Fruit fly (Drosophila melanogaster) whole organism, embryonic: ENCODE data around the gene SK.
A peak's percentile ranks its signal among the peaks of the same experiment; 100 is the strongest.

Experiments used
- Adf1 ChIP-seq: fragments of 200-800 bp; sonication (Bioruptor generic); IDR thresholded peaks from 2 replicates; pipeline ENCODE4 v1.3.6; 2022; ENCODE audit warnings: missing biosample characterization, missing genetic modification characterization
- Atf3 ChIP-seq: fragments of 200-800 bp; sonication (Bioruptor generic); optimal IDR thresholded peaks from 3 replicates; lab custom pipeline; 2016; ENCODE audit warnings: missing biosample characterization, missing genetic modification characterization
- Bgb ChIP-seq: fragments of 200-800 bp; sonication (Bioruptor generic); IDR thresholded peaks from 2 replicates; pipeline ENCODE4 v1.3.6; 2022; ENCODE audit warnings: missing biosample characterization, missing genetic modification characterization; ENCODE audit not compliant: partially characterized antibody
- CG10654 ChIP-seq: fragments of 200-800 bp; sonication (Bioruptor generic); optimal IDR thresholded peaks from 2 replicates; lab custom pipeline; 2016; ENCODE audit warnings: missing biosample characterization, missing genetic modification characterization
- CG11085 ChIP-seq: fragments of 200-800 bp; sonication (Bioruptor generic); IDR thresholded peaks from 2 replicates; pipeline ENCODE4 v1.3.6; 2022; ENCODE audit warnings: missing biosample characterization, missing genetic modification characterization
- CG11456 ChIP-seq: fragments of 200-800 bp; sonication (Bioruptor generic); IDR thresholded peaks from 3 replicates; pipeline ENCODE4 v1.3.6; 2022; ENCODE audit warnings: missing biosample characterization, missing genetic modification characterization
- CG11504 ChIP-seq: fragments of 200-800 bp; sonication (Bioruptor generic); optimal IDR thresholded peaks from 3 replicates; lab custom pipeline; 2019; ENCODE audit warnings: missing biosample characterization, mild to moderate bottlenecking, missing genetic modification characterization, moderate library complexity
- CG12236 ChIP-seq: fragments of 200-800 bp; sonication (Bioruptor generic); optimal IDR thresholded peaks from 2 replicates; lab custom pipeline; 2016; ENCODE audit warnings: missing biosample characterization, missing genetic modification characterization
- CG14667 ChIP-seq: fragments of 200-800 bp; sonication (Bioruptor generic); IDR thresholded peaks from 2 replicates; pipeline ENCODE4 v1.3.6; 2022; ENCODE audit warnings: missing biosample characterization, missing genetic modification characterization
- CG14710 ChIP-seq: fragments of 200-800 bp; sonication (Bioruptor generic); optimal IDR thresholded peaks from 3 replicates; lab custom pipeline; 2019; ENCODE audit warnings: missing biosample characterization, mild to moderate bottlenecking, missing genetic modification characterization, moderate library complexity
- CG15011 ChIP-seq: fragments of 200-800 bp; sonication (Bioruptor generic); optimal IDR thresholded peaks from 3 replicates; lab custom pipeline; 2018; ENCODE audit warnings: missing biosample characterization, mild to moderate bottlenecking, missing genetic modification characterization
- CG1602 ChIP-seq: fragments of 200-800 bp; sonication (Bioruptor generic); optimal IDR thresholded peaks from 3 replicates; lab custom pipeline; 2016; ENCODE audit warnings: missing biosample characterization, missing genetic modification characterization
- CG17361 ChIP-seq: fragments of 200-800 bp; sonication (Bioruptor generic); IDR thresholded peaks from 3 replicates; pipeline ENCODE4 v1.3.6; 2022; ENCODE audit warnings: missing biosample characterization, missing genetic modification characterization
- CG17829 ChIP-seq: fragments of 200-800 bp; optimal IDR thresholded peaks from 2 replicates; lab custom pipeline; 2019; ENCODE audit warnings: missing biosample characterization, mild to moderate bottlenecking, missing genetic modification characterization, moderate library complexity
- CG3281 ChIP-seq: fragments of 200-800 bp; sonication (Bioruptor generic); optimal IDR thresholded peaks from 3 replicates; lab custom pipeline; 2017; ENCODE audit warnings: missing biosample characterization, mild to moderate bottlenecking, missing genetic modification characterization
- CG33213 ChIP-seq: fragments of 200-800 bp; sonication (Bioruptor generic); optimal IDR thresholded peaks from 3 replicates; lab custom pipeline; 2016; ENCODE audit warnings: missing biosample characterization, missing genetic modification characterization
- CG34224 ChIP-seq: fragments of 200-800 bp; sonication (Bioruptor generic); IDR thresholded peaks from 3 replicates; pipeline ENCODE4 v1.3.6; 2022; ENCODE audit warnings: missing biosample characterization, missing genetic modification characterization; ENCODE audit not compliant: partially characterized antibody
- CG4617 ChIP-seq: fragments of 200-800 bp; sonication (Bioruptor generic); optimal IDR thresholded peaks from 3 replicates; lab custom pipeline; 2016; ENCODE audit warnings: missing biosample characterization, missing genetic modification characterization, borderline replicate concordance
- CG6272 ChIP-seq: fragments of 200-800 bp; sonication (Bioruptor generic); IDR thresholded peaks from 2 replicates; pipeline ENCODE4 v1.3.6; 2022; ENCODE audit warnings: missing biosample characterization, missing genetic modification characterization
- CG7357 ChIP-seq: fragments of 200-800 bp; sonication (Bioruptor generic); IDR thresholded peaks from 3 replicates; pipeline ENCODE4 v1.3.6; 2022; ENCODE audit warnings: missing biosample characterization, missing genetic modification characterization
- CG7928 ChIP-seq: fragments of 200-800 bp; sonication (Bioruptor generic); optimal IDR thresholded peaks from 2 replicates; lab custom pipeline; 2017; ENCODE audit warnings: missing biosample characterization, mild to moderate bottlenecking, missing genetic modification characterization
- CG9437 ChIP-seq: fragments of 200-800 bp; sonication (Bioruptor generic); optimal IDR thresholded peaks from 2 replicates; lab custom pipeline; 2018; ENCODE audit warnings: missing biosample characterization, mild to moderate bottlenecking, missing genetic modification characterization
- CG9817 ChIP-seq: fragments of 200-800 bp; sonication (Bioruptor generic); optimal IDR thresholded peaks from 2 replicates; lab custom pipeline; 2018; ENCODE audit warnings: missing biosample characterization, mild to moderate bottlenecking, missing genetic modification characterization, moderate library complexity
- CrebB ChIP-seq: fragments of 200-800 bp; sonication (Bioruptor generic); optimal IDR thresholded peaks from 3 replicates; lab custom pipeline; 2018; ENCODE audit warnings: missing biosample characterization, mild to moderate bottlenecking, missing genetic modification characterization
- Dip2 ChIP-seq: fragments of 200-800 bp; sonication (Bioruptor generic); IDR thresholded peaks from 2 replicates; pipeline ENCODE4 v1.3.6; 2022; ENCODE audit warnings: missing biosample characterization, missing genetic modification characterization
- Drgx ChIP-seq: fragments of 200-800 bp; sonication (Bioruptor generic); IDR thresholded peaks from 2 replicates; pipeline ENCODE4 v1.3.6; 2022; ENCODE audit warnings: missing biosample characterization, missing genetic modification characterization
- Elba2 ChIP-seq: fragments of 200-800 bp; sonication (Bioruptor generic); optimal IDR thresholded peaks from 3 replicates; lab custom pipeline; 2016; ENCODE audit warnings: missing biosample characterization, missing genetic modification characterization
- Gsc ChIP-seq: fragments of 200-800 bp; sonication (Bioruptor generic); IDR thresholded peaks from 2 replicates; pipeline ENCODE4 v1.3.6; 2022; ENCODE audit warnings: missing biosample characterization, missing genetic modification characterization
- HLHmδ ChIP-seq: fragments of 200-800 bp; sonication (Bioruptor generic); optimal IDR thresholded peaks from 2 replicates; lab custom pipeline; 2018; ENCODE audit warnings: missing biosample characterization, mild to moderate bottlenecking, missing genetic modification characterization, moderate library complexity
- Hr78 ChIP-seq, 2 experiments: fragments of 200-800 bp in 1 of 2; fragments of >200 bp in 1 of 2; sonication (Bioruptor generic) in 1 of 2; optimal IDR thresholded peaks; 2 replicates each; lab custom pipeline; 2017 to 2019; ENCODE audit warnings: missing biosample characterization in 2 of 2, missing genetic modification characterization in 2 of 2, mild to moderate bottlenecking in 1 of 2, moderate library complexity in 1 of 2
- Jarid2 ChIP-seq: fragments of 200-800 bp; sonication (Bioruptor generic); optimal IDR thresholded peaks from 3 replicates; lab custom pipeline; 2017; ENCODE audit warnings: mild to moderate bottlenecking, missing biosample characterization, missing genetic modification reagents, missing genetic modification characterization
- Kr ChIP-seq: fragments of 200-800 bp; sonication (Bioruptor generic); optimal IDR thresholded peaks from 2 replicates; lab custom pipeline; 2017; ENCODE audit warnings: missing biosample characterization, mild to moderate bottlenecking, missing genetic modification characterization
- NC2β ChIP-seq: fragments of 200-800 bp; sonication (Bioruptor generic); optimal IDR thresholded peaks from 2 replicates; lab custom pipeline; 2016; ENCODE audit warnings: missing biosample characterization, missing genetic modification characterization
- Oaz ChIP-seq: fragments of 200-800 bp; sonication (Bioruptor generic); IDR thresholded peaks from 2 replicates; pipeline ENCODE4 v1.3.6; 2022; ENCODE audit warnings: missing biosample characterization, missing genetic modification characterization
- PHDP ChIP-seq: fragments of 200-800 bp; sonication (Bioruptor generic); optimal IDR thresholded peaks from 3 replicates; lab custom pipeline; 2018; ENCODE audit warnings: missing biosample characterization, mild to moderate bottlenecking, missing genetic modification characterization, moderate library complexity
- Trl ChIP-seq, 3 experiments: fragments of >200 bp in 2 of 3; fragments of 200-800 bp in 1 of 3; sonication (Bioruptor generic) in 1 of 3; optimal IDR thresholded peaks; 2 replicates in 1 of 3; 3 replicates in 2 of 3; lab custom pipeline; 2016 to 2017; ENCODE audit warnings: missing biosample characterization in 1 of 3, missing genetic modification characterization in 1 of 3
- cg ChIP-seq: fragments of 200-800 bp; sonication (Bioruptor generic); optimal IDR thresholded peaks from 3 replicates; lab custom pipeline; 2019; ENCODE audit warnings: missing biosample characterization, mild to moderate bottlenecking, missing genetic modification characterization, moderate library complexity
- chinmo ChIP-seq: fragments of 200-800 bp; sonication (Bioruptor generic); IDR thresholded peaks from 4 replicates; pipeline ENCODE4 v1.3.6; 2022; ENCODE audit warnings: missing biosample characterization, missing genetic modification characterization; ENCODE audit not compliant: partially characterized antibody
- danr ChIP-seq: fragments of 200-800 bp; sonication (Bioruptor generic); IDR thresholded peaks from 2 replicates; pipeline ENCODE4 v1.3.6; 2022; ENCODE audit warnings: missing biosample characterization, missing genetic modification characterization
- en ChIP-seq: fragments of 200-800 bp; sonication (Bioruptor generic); optimal IDR thresholded peaks from 2 replicates; lab custom pipeline; 2016; ENCODE audit warnings: missing biosample characterization, missing genetic modification characterization
- fd102C ChIP-seq: fragments of 200-800 bp; sonication (Bioruptor generic); optimal IDR thresholded peaks from 2 replicates; lab custom pipeline; 2018; ENCODE audit warnings: missing biosample characterization, mild to moderate bottlenecking, missing genetic modification characterization, moderate library complexity
- gsb ChIP-seq: fragments of 200-800 bp; sonication (Bioruptor generic); IDR thresholded peaks from 2 replicates; pipeline ENCODE4 v1.3.6; 2022; ENCODE audit warnings: missing biosample characterization, missing genetic modification characterization
- inv ChIP-seq: fragments of 200-800 bp; sonication (Bioruptor generic); IDR thresholded peaks from 2 replicates; pipeline ENCODE4 v1.3.6; 2022; ENCODE audit warnings: missing biosample characterization, missing genetic modification characterization; ENCODE audit not compliant: partially characterized antibody
- kay ChIP-seq: fragments of 200-800 bp; sonication (Bioruptor generic); optimal IDR thresholded peaks from 2 replicates; lab custom pipeline; 2016; ENCODE audit warnings: missing biosample characterization, missing genetic modification characterization
- pan ChIP-seq, 4 experiments: fragments of >200 bp in 3 of 4; fragments of 200-800 bp in 1 of 4; sonication (Bioruptor generic) in 1 of 4; optimal IDR thresholded peaks in 3 of 4; IDR thresholded peaks in 1 of 4; 2 replicates each; pipeline versions ENCODE4 v1.3.6 to Lab custom; 2017 to 2022; ENCODE audit warnings: missing biosample characterization in 2 of 4, missing genetic modification characterization in 2 of 4, mixed read lengths in 1 of 4
- zen2 ChIP-seq: fragments of 200-800 bp; sonication (Bioruptor generic); IDR thresholded peaks from 3 replicates; pipeline ENCODE4 v1.3.6; 2022; ENCODE audit warnings: missing biosample characterization, missing genetic modification characterization; ENCODE audit not compliant: partially characterized antibody
- zfh2 ChIP-seq: fragments of 200-800 bp; sonication (Bioruptor generic); optimal IDR thresholded peaks from 2 replicates; lab custom pipeline; 2016; ENCODE audit warnings: missing biosample characterization, missing genetic modification characterization

Gene SK

dm6 chrX:5429778-5430576 is 89.9 kb downstream of the SK start (continued):
- no peak for TF ChIP-seq Bgb (GFP tag; lab: Robert Waterston, UW)
- TF ChIP-seq CG17829 (tag; lab: Kevin White, UChicago) = peak; percentile 51
- peak; percentile 87 for TF ChIP-seq gsb (GFP tag; lab: Robert Waterston, UW)
- peak; percentile 29 for TF ChIP-seq NC2β (GFP tag; lab: Kevin White, UChicago)
- peak; percentile 85 for TF ChIP-seq CG9817 (tag; lab: Kevin White, UChicago)
- peak; percentile 66 for TF ChIP-seq CG9437 (GFP tag; lab: Kevin White, UChicago)
- TF ChIP-seq Elba2 (GFP tag; lab: Kevin White, UChicago) = no peak
- TF ChIP-seq CG11456 = peak; percentile 78
- TF ChIP-seq Oaz (GFP tag; lab: Robert Waterston, UW) = peak; percentile 42
- TF ChIP-seq CrebB (tag; lab: Kevin White, UChicago) = peak; percentile 64
- peak; percentile 51 for TF ChIP-seq Jarid2 (GFP tag; lab: Kevin White, UChicago)
- no peak for TF ChIP-seq pan (optimal IDR thresholded peaks at IDR 0.05; lab: Kevin White, UChicago)
- peak in 1 of 2 experiments; percentile 83 for TF ChIP-seq pan (GFP tag; optimal IDR thresholded peaks at IDR 0.05 in 1 of 2, IDR thresholded peaks at IDR 0.05 in 1 of 2)
- no peak for TF ChIP-seq zen2 (GFP tag; lab: Robert Waterston, UW)
- TF ChIP-seq CG3281 (GFP tag; lab: Kevin White, UChicago) = peak; percentile 89
- peak; percentile 11 for TF ChIP-seq CG4617 (GFP tag; lab: Kevin White, UChicago)
- peak; percentile 89 for TF ChIP-seq Drgx (GFP tag; lab: Robert Waterston, UW)
- TF ChIP-seq danr (GFP tag; lab: Robert Waterston, UW) = peak; percentile 79
- peak; percentile 16 for TF ChIP-seq Atf3
- peak; percentile 34 for TF ChIP-seq cg (GFP tag; lab: Kevin White, UChicago)
- peak; percentile 78 for TF ChIP-seq CG15011 (GFP tag; lab: Kevin White, UChicago)
- peak; percentile 44; the same call in 1 of the 2 replicates for TF ChIP-seq Gsc (GFP tag; lab: Robert Waterston, UW)
- TF ChIP-seq CG1602 (GFP tag; lab: Kevin White, UChicago) = peak; percentile 71
- TF ChIP-seq kay = peak; percentile 73
- peak; percentile 71 for TF ChIP-seq zfh2
- TF ChIP-seq PHDP = peak; percentile 81
- peak; percentile 35 for TF ChIP-seq CG10654 (GFP tag; lab: Kevin White, UChicago)
- peak; percentile 86 for TF ChIP-seq Adf1 (GFP tag; lab: Robert Waterston, UW)
- TF ChIP-seq Kr (GFP tag; lab: Kevin White, UChicago) = no peak
- TF ChIP-seq chinmo (GFP tag; lab: Robert Waterston, UW) = 0 out of 4 replicates have a peak, but pooled peaks have one; percentile 48
- peak; percentile 0 for TF ChIP-seq CG14710
- no peak for TF ChIP-seq inv
- no peak for TF ChIP-seq fd102C (GFP tag; lab: Kevin White, UChicago)
- TF ChIP-seq Dip2 = 0 out of 2 replicates have a peak, but pooled peaks have one; percentile 35
- peak; percentile 39 for TF ChIP-seq CG33213
- TF ChIP-seq CG6272 = peak; percentile 58
- TF ChIP-seq CG17361 (GFP tag; lab: Robert Waterston, UW) = peak; percentile 82
- peak; percentile 26 for TF ChIP-seq en (GFP tag; lab: Kevin White, UChicago)
- peak in 1 of 2 experiments; percentile 0 for TF ChIP-seq Hr78 (GFP tag; optimal IDR thresholded peaks at IDR 0.05; lab: Kevin White, UChicago)
- no peak for TF ChIP-seq HLHmδ (GFP tag; lab: Kevin White, UChicago)
- TF ChIP-seq CG11085 (GFP tag; lab: Robert Waterston, UW) = peak; percentile 64
- TF ChIP-seq CG14667 (GFP tag; lab: Robert Waterston, UW) = peak; percentile 75
- peak; percentile 29 for TF ChIP-seq CG12236
- peak in 1 of 2 experiments; percentile 40 for TF ChIP-seq Trl (optimal IDR thresholded peaks at IDR 0.05; lab: Kevin White, UChicago)
- peak; percentile 59 for TF ChIP-seq Trl (GFP tag; optimal IDR thresholded peaks at IDR 0.05; lab: Kevin White, UChicago)
- TF ChIP-seq CG7357 (GFP tag; lab: Robert Waterston, UW) = peak; percentile 69
- no peak for TF ChIP-seq CG34224 (GFP tag; lab: Robert Waterston, UW)
- peak; percentile 61 for TF ChIP-seq CG7928 (GFP tag; lab: Kevin White, UChicago)
- TF ChIP-seq CG11504 (tag; lab: Kevin White, UChicago) = peak; percentile 82
